Worm (Caenorhabditis elegans): ENCODE data around the gene C15B12.2.
A peak's percentile ranks its signal among the peaks of the same experiment; 100 is the strongest.

C15B12.2 gene

DNA sequence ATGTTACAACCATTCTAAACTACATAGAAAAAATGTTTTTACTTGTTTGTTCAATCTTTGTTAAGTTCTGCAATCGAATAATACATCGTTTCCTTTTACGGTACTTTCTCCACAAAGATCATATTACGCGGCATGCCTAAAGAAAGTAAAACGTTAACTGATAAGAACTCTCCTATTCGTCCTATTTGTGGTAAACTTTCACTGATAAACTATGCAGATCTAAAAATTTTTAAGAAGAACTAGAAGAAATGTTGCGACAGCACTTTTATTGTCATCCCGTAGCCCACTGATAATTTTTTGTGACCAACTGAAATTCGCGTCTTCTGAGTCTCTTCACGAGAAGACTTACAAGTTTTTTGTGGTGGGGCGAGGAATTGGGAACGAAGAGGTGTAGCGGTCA, 36.1 kb upstream of the C15B12.2 start:
- TF ChIP-seq nhr-23 (tag; optimal IDR thresholded peaks at IDR 0.05): no peak
- peak; percentile 27 for TF ChIP-seq F13H6.1 (tag; optimal IDR thresholded peaks at IDR 0.05)
- TF ChIP-seq lin-11 (tag; optimal IDR thresholded peaks at IDR 0.05): no peak
- peak; percentile 28 for TF ChIP-seq nhr-129 (tag; optimal IDR thresholded peaks at IDR 0.05)
- TF ChIP-seq ZK546.5 (tag; optimal IDR thresholded peaks at IDR 0.05): no peak
- TF ChIP-seq fos-1 (tag; optimal IDR thresholded peaks at IDR 0.05): peak; percentile 77
- no peak for TF ChIP-seq snpc-4 (tag; optimal IDR thresholded peaks at IDR 0.05)
- peak; percentile 49 for TF ChIP-seq crh-2 (tag; optimal IDR thresholded peaks at IDR 0.05)
- TF ChIP-seq sma-9 (GFP tag; optimal IDR thresholded peaks at IDR 0.05): peak; percentile 55
- no peak for TF ChIP-seq sma-9 (tag; optimal IDR thresholded peaks at IDR 0.05)
- no peak for TF ChIP-seq lin-39 (tag; optimal IDR thresholded peaks at IDR 0.05)

ce11 chrX:6429552-6429951, 33.7 kb upstream of the C15B12.2 start:
- TF ChIP-seq Y55F3AM.14 (GFP tag; optimal IDR thresholded peaks at IDR 0.05): no peak
- no peak for TF ChIP-seq ZK546.5 (tag; optimal IDR thresholded peaks at IDR 0.05)
- peak; percentile 62 for TF ChIP-seq fos-1 (tag; optimal IDR thresholded peaks at IDR 0.05)
- no peak for TF ChIP-seq nhr-25 (tag; optimal IDR thresholded peaks at IDR 0.05)
- no peak for TF ChIP-seq dmd-4 (tag; optimal IDR thresholded peaks at IDR 0.05)
- peak; percentile 17 for TF ChIP-seq sma-9 (GFP tag; optimal IDR thresholded peaks at IDR 0.05)
- TF ChIP-seq sma-9 (tag; optimal IDR thresholded peaks at IDR 0.05): no peak
- no peak for TF ChIP-seq zag-1 (tag; optimal IDR thresholded peaks at IDR 0.05)
- TF ChIP-seq crh-2 (tag; optimal IDR thresholded peaks at IDR 0.05): no peak
- TF ChIP-seq ztf-11 (tag; optimal IDR thresholded peaks at IDR 0.05): no peak
- TF ChIP-seq nhr-10 (tag; optimal IDR thresholded peaks at IDR 0.05): no peak
- no peak for TF ChIP-seq nhr-12 (tag; optimal IDR thresholded peaks at IDR 0.05)
- TF ChIP-seq gmeb-1 (tag; optimal IDR thresholded peaks at IDR 0.05): no peak
- no peak for TF ChIP-seq lin-11 (tag; optimal IDR thresholded peaks at IDR 0.05)
- no peak for TF ChIP-seq lsy-2 (tag; optimal IDR thresholded peaks at IDR 0.05)
- no peak for TF ChIP-seq mbf-1 (tag; optimal IDR thresholded peaks at IDR 0.05)
- TF ChIP-seq skn-1 (tag; optimal IDR thresholded peaks at IDR 0.05): no peak

DNA sequence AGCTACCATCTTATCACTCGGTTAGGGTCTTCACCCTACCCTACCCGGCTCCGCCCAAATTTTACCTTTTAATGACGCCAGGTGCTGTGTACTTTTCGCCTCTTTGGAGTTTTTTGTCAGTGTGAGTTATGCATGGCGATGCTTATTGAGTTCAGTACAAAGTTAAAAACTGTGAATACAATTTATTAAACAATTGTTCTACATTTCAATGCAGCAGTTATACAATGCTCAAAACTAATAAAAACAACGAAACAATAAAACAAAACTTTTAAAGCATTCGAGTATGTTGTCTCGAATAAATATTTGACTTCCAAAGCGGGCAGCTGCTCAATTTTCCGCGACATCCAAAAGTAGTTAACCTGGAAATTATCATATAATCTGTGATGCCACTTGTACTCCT, 32.7 kb upstream of the C15B12.2 start, which contains the start of gene ctsa-2:
ctsa-2 (minus strand) TSS at position 101 of the 400 bp plus-strand sequence.
- TF ChIP-seq mdl-1 (tag; optimal IDR thresholded peaks at IDR 0.05): no peak
- no peak for TF ChIP-seq ceh-82 (tag; optimal IDR thresholded peaks at IDR 0.05)
- TF ChIP-seq fos-1 (tag; optimal IDR thresholded peaks at IDR 0.05): peak; percentile 7
- TF ChIP-seq ztf-1 (GFP tag; conservative IDR thresholded peaks at IDR 0.05): no peak

DNA sequence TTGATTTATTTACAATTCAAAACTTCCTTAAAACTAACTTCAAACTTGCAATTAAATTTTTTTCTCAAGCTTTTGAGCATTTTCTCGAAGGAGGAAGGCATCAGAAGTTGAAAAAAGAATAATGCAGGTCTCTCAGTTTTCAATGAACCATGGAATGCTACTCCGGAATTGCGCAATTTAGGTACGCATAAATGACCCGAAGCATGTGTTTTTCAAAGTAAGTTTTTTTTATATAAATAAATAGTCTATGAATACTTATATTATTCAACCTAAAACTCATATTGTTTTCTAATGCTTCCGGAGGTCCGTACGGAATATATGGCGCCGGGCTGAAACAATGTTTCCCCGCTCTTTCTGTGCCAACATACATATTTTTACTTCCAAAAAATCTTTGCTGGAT, 29.5 kb upstream of the C15B12.2 start, which contains the start of gene K10C2.2:
K10C2.2 (minus strand) TSS at position 101 of the 400 bp plus-strand sequence.
- no peak for TF ChIP-seq mab-5 (tag; optimal IDR thresholded peaks at IDR 0.05)
- no peak for TF ChIP-seq skn-1 (tag; optimal IDR thresholded peaks at IDR 0.05)
- TF ChIP-seq lin-13 (GFP tag; optimal IDR thresholded peaks at IDR 0.05): no peak
- TF ChIP-seq Y55F3AM.14 (GFP tag; optimal IDR thresholded peaks at IDR 0.05): no peak
- TF ChIP-seq peb-1 (tag; optimal IDR thresholded peaks at IDR 0.05): no peak
- TF ChIP-seq nhr-6 (tag; optimal IDR thresholded peaks at IDR 0.05): no peak
- TF ChIP-seq nhr-25 (tag; optimal IDR thresholded peaks at IDR 0.05): no peak
- no peak for TF ChIP-seq elt-1 (tag; optimal IDR thresholded peaks at IDR 0.05)
- no peak for TF ChIP-seq sma-9 (GFP tag; optimal IDR thresholded peaks at IDR 0.05)
- no peak for TF ChIP-seq sma-9 (tag; optimal IDR thresholded peaks at IDR 0.05)
- TF ChIP-seq alr-1 (tag; optimal IDR thresholded peaks at IDR 0.05): no peak
- TF ChIP-seq elt-3 (tag; optimal IDR thresholded peaks at IDR 0.05): no peak
- no peak for TF ChIP-seq unc-39 (tag; optimal IDR thresholded peaks at IDR 0.05)
- TF ChIP-seq ceh-16 (tag; optimal IDR thresholded peaks at IDR 0.05): no peak
- no peak for TF ChIP-seq snpc-4 (tag; optimal IDR thresholded peaks at IDR 0.05)
- no peak for TF ChIP-seq nhr-10 (tag; optimal IDR thresholded peaks at IDR 0.05)
- no peak for TF ChIP-seq unc-62 (GFP tag; optimal IDR thresholded peaks at IDR 0.05)
- TF ChIP-seq nhr-21 (tag; optimal IDR thresholded peaks at IDR 0.05): no peak

DNA sequence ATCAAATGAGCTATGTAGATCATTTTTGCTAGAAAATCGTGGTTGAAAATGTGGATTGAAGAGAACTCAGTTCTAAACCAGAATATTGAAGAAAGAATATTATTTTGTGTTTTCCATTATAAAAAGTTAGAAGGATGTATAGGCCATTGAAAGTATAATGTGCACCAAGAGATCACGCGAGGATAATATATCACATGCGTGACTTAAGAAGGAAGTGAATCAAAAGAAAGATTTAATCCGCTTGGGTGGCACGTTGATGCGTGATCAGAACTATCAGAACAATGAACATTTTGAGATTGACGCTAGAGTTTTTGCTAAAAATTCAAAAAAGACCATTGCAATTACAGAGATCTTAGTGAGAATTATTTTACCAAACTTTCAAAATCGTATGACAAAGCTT, 27.4 kb upstream of the C15B12.2 start:
- TF ChIP-seq nhr-11 (tag; optimal IDR thresholded peaks at IDR 0.05) (no peak), gmeb-1 (tag; optimal IDR thresholded peaks at IDR 0.05) (no peak), alr-1 (tag; optimal IDR thresholded peaks at IDR 0.05) (no peak), sma-3 (GFP tag; optimal IDR thresholded peaks at IDR 0.05) (no peak), ztf-4 (tag; optimal IDR thresholded peaks at IDR 0.05) (no peak), lin-11 (tag; optimal IDR thresholded peaks at IDR 0.05) (no peak), sma-9 (GFP tag; optimal IDR thresholded peaks at IDR 0.05) (no peak), sma-9 (tag; optimal IDR thresholded peaks at IDR 0.05) (no peak), egl-27 (tag; optimal IDR thresholded peaks at IDR 0.05) (no peak), sem-4 (tag; optimal IDR thresholded peaks at IDR 0.05) (no peak), ceh-82 (tag; optimal IDR thresholded peaks at IDR 0.05) (no peak), lin-13 (GFP tag; optimal IDR thresholded peaks at IDR 0.05) (no peak), R02D3.7 (tag; optimal IDR thresholded peaks at IDR 0.05) (no peak), mbf-1 (tag; optimal IDR thresholded peaks at IDR 0.05) (no peak), elt-3 (tag; optimal IDR thresholded peaks at IDR 0.05) (no peak), elt-1 (tag; optimal IDR thresholded peaks at IDR 0.05) (no peak), nhr-12 (tag; optimal IDR thresholded peaks at IDR 0.05) (no peak)

All from whole organism, L2 larva.